Fruit fly (Drosophila melanogaster) whole organism, adult: Measurements from ENCODE around the gene CG11353.

Experiments
- CG11617 ChIP-seq: fragments of 200-800 bp; sonication (Bioruptor generic); optimal IDR thresholded peaks from 2 replicates; lab custom pipeline; 2017; ENCODE audit warnings: mild to moderate bottlenecking, missing biosample characterization, missing genetic modification reagents, missing genetic modification characterization
- CG12768 ChIP-seq: fragments of 200-800 bp; sonication (Bioruptor generic); optimal IDR thresholded peaks from 2 replicates; lab custom pipeline; 2017; ENCODE audit warnings: missing biosample characterization, missing genetic modification characterization, mild to moderate bottlenecking, moderate library complexity, missing genetic modification reagents
- CG14711 ChIP-seq: fragments of 200-800 bp; sonication (Bioruptor generic); optimal IDR thresholded peaks from 2 replicates; lab custom pipeline; 2018; ENCODE audit warnings: missing biosample characterization, mild to moderate bottlenecking, missing genetic modification characterization, moderate library complexity
- CG1620 ChIP-seq: fragments of 200-800 bp; sonication (Bioruptor generic); optimal IDR thresholded peaks from 2 replicates; lab custom pipeline; 2016; ENCODE audit warnings: missing biosample characterization, missing genetic modification characterization
- CG33017 ChIP-seq: fragments of 200-800 bp; sonication (Bioruptor generic); optimal IDR thresholded peaks from 2 replicates; lab custom pipeline; 2018; ENCODE audit warnings: missing biosample characterization, mild to moderate bottlenecking, missing genetic modification characterization, moderate library complexity
- CG5204 ChIP-seq: fragments of 200-800 bp; sonication (Bioruptor generic); optimal IDR thresholded peaks from 2 replicates; lab custom pipeline; 2016; ENCODE audit warnings: missing biosample characterization, missing genetic modification characterization
- CG7045 ChIP-seq: fragments of 200-800 bp; sonication (Bioruptor generic); optimal IDR thresholded peaks from 2 replicates; lab custom pipeline; 2017; ENCODE audit warnings: missing biosample characterization, mild to moderate bottlenecking, missing genetic modification characterization
- CG7101 ChIP-seq: fragments of 200-800 bp; sonication (Bioruptor generic); optimal IDR thresholded peaks from 2 replicates; lab custom pipeline; 2018; ENCODE audit warnings: missing biosample characterization, mild to moderate bottlenecking, missing genetic modification characterization, moderate library complexity
- Clk ChIP-seq: fragments of 200-800 bp; sonication (Bioruptor generic); optimal IDR thresholded peaks from 2 replicates; lab custom pipeline; 2017; ENCODE audit warnings: missing biosample characterization, missing genetic modification characterization
- Crg-1 ChIP-seq: fragments of 200-800 bp; sonication (Bioruptor generic); optimal IDR thresholded peaks from 2 replicates; lab custom pipeline; 2016; ENCODE audit warnings: missing biosample characterization, missing genetic modification characterization
- Hr96 ChIP-seq: fragments of 200-800 bp; sonication (Bioruptor generic); optimal IDR thresholded peaks from 2 replicates; lab custom pipeline; 2016; ENCODE audit warnings: missing biosample characterization, missing genetic modification characterization
- Mnt ChIP-seq: fragments of 200-800 bp; sonication (Bioruptor generic); optimal IDR thresholded peaks from 2 replicates; lab custom pipeline; 2016; ENCODE audit warnings: missing biosample characterization, mild to moderate bottlenecking, missing genetic modification characterization
- bab1 ChIP-seq: fragments of 200-800 bp; sonication (Bioruptor generic); optimal IDR thresholded peaks from 3 replicates; lab custom pipeline; 2019; ENCODE audit warnings: missing biosample characterization, mild to moderate bottlenecking, missing genetic modification characterization, moderate library complexity
- cic ChIP-seq: fragments of 200-800 bp; sonication (Bioruptor generic); optimal IDR thresholded peaks from 2 replicates; lab custom pipeline; 2017; ENCODE audit warnings: missing biosample characterization, mild to moderate bottlenecking, missing genetic modification characterization, moderate library complexity
- cnc ChIP-seq, 2 experiments: fragments of >200 bp; optimal IDR thresholded peaks; 2 replicates each; lab custom pipeline; 2017
- kay ChIP-seq: fragments of 200-800 bp; sonication (Bioruptor generic); peaks from one replicate; lab custom pipeline; 2016; ENCODE audit warnings: missing biosample characterization, missing genetic modification characterization, borderline replicate concordance
- ovo ChIP-seq: fragments of 200-800 bp; sonication (Bioruptor generic); optimal IDR thresholded peaks from 2 replicates; lab custom pipeline; 2016; ENCODE audit warnings: missing biosample characterization, missing genetic modification characterization
- pad ChIP-seq: fragments of 200-800 bp; sonication (Bioruptor generic); optimal IDR thresholded peaks from 3 replicates; lab custom pipeline; 2017; ENCODE audit warnings: missing biosample characterization, missing genetic modification characterization, mild to moderate bottlenecking, moderate library complexity, missing genetic modification reagents
- tj ChIP-seq: fragments of 200-800 bp; sonication (Bioruptor generic); optimal IDR thresholded peaks from 3 replicates; lab custom pipeline; 2017; ENCODE audit warnings: missing biosample characterization, mild to moderate bottlenecking, missing genetic modification characterization, moderate library complexity
- toe ChIP-seq: fragments of 200-800 bp; sonication (Bioruptor generic); optimal IDR thresholded peaks from 2 replicates; lab custom pipeline; 2016; ENCODE audit warnings: missing biosample characterization, missing genetic modification characterization

Gene CG11353

dm6 chr3L:4497677-4498076 is 35.3 kb upstream of the CG11353 start, which contains the start of gene CG13721:
Gene CG13721 (minus strand): TSS chr3L:4497777.
- TF ChIP-seq Mnt (no peak), bab1 (GFP tag; lab: Kevin White, UChicago) (no peak), Clk (no peak), pad (GFP tag; lab: Kevin White, UChicago) (no peak), CG33017 (tag; lab: Kevin White, UChicago) (no peak), CG7101 (tag; lab: Kevin White, UChicago) (no peak), Crg-1 (no peak), CG14711 (tag; lab: Kevin White, UChicago) (no peak), CG11617 (GFP tag; lab: Kevin White, UChicago) (no peak), Hr96 (GFP tag; lab: Kevin White, UChicago) (no peak), CG5204 (GFP tag; lab: Kevin White, UChicago) (no peak), cic (no peak), CG12768 (GFP tag; lab: Kevin White, UChicago) (no peak)

- no peak for TF ChIP-seq kay (GFP tag; lab: Kevin White, UChicago)
Measured at dm6 chr3L:4500400-4500799, 32.6 kb upstream of the CG11353 start, which contains the start of gene CG13720. Gene CG13720 (minus strand): TSS chr3L:4500500.

- no peak for TF ChIP-seq pad (GFP tag; lab: Kevin White, UChicago)
- TF ChIP-seq tj (GFP tag; lab: Kevin White, UChicago), result no peak
- no peak for TF ChIP-seq toe (GFP tag; lab: Kevin White, UChicago)
- no peak for TF ChIP-seq CG7045 (GFP tag; lab: Kevin White, UChicago)
- no peak for TF ChIP-seq CG12768 (GFP tag; lab: Kevin White, UChicago)
- TF ChIP-seq Clk, result no peak
Measured at dm6 chr3L:4501406-4501805, 31.6 kb upstream of the CG11353 start.

- TF ChIP-seq ovo (no peak), Hr96 (GFP tag; lab: Kevin White, UChicago) (no peak), kay (GFP tag; lab: Kevin White, UChicago) (no peak), CG5204 (GFP tag; lab: Kevin White, UChicago) (no peak), CG7101 (tag; lab: Kevin White, UChicago) (no peak), CG33017 (tag; lab: Kevin White, UChicago) (no peak), Mnt (no peak)
Measured at dm6 chr3L:4507846-4508245, 25.1 kb upstream of the CG11353 start.

- TF ChIP-seq ovo, result no peak
- no peak for TF ChIP-seq CG7101 (tag; lab: Kevin White, UChicago)
- TF ChIP-seq Hr96 (GFP tag; lab: Kevin White, UChicago), result no peak
- TF ChIP-seq pad (GFP tag; lab: Kevin White, UChicago), result no peak
- TF ChIP-seq Clk, result no peak
- no peak for TF ChIP-seq cnc (optimal IDR thresholded peaks at IDR 0.05; lab: Kevin White, UChicago)
- no peak for TF ChIP-seq CG33017 (tag; lab: Kevin White, UChicago)
- TF ChIP-seq tj (GFP tag; lab: Kevin White, UChicago), result no peak
- no peak for TF ChIP-seq bab1 (GFP tag; lab: Kevin White, UChicago)
- TF ChIP-seq CG11617 (GFP tag; lab: Kevin White, UChicago), result no peak
- no peak for TF ChIP-seq CG7045 (GFP tag; lab: Kevin White, UChicago)
- TF ChIP-seq kay (GFP tag; lab: Kevin White, UChicago), result no peak
- no peak for TF ChIP-seq CG12768 (GFP tag; lab: Kevin White, UChicago)
Measured at dm6 chr3L:4508307-4508706, 24.7 kb upstream of the CG11353 start, which contains the start of gene NT1. Gene NT1 (minus strand): TSS chr3L:4508433.

- TF ChIP-seq cnc (optimal IDR thresholded peaks at IDR 0.05; lab: Kevin White, UChicago) (no peak), CG12768 (GFP tag; lab: Kevin White, UChicago) (no peak), CG14711 (tag; lab: Kevin White, UChicago) (no peak), tj (GFP tag; lab: Kevin White, UChicago) (no peak)
Measured at dm6 chr3L:4508926-4509457, 24.0 kb upstream of the CG11353 start.

- TF ChIP-seq bab1 (GFP tag; lab: Kevin White, UChicago), result no peak
- no peak for TF ChIP-seq Mnt
- TF ChIP-seq pad (GFP tag; lab: Kevin White, UChicago), result no peak
- TF ChIP-seq cic, result no peak
- TF ChIP-seq ovo, result no peak
- TF ChIP-seq Hr96 (GFP tag; lab: Kevin White, UChicago), result no peak
- TF ChIP-seq CG1620 (GFP tag; lab: Kevin White, UChicago), result no peak
- no peak for TF ChIP-seq CG7101 (tag; lab: Kevin White, UChicago)
- no peak for TF ChIP-seq CG11617 (GFP tag; lab: Kevin White, UChicago)
- TF ChIP-seq cnc (optimal IDR thresholded peaks at IDR 0.05; lab: Kevin White, UChicago), result no peak
- TF ChIP-seq CG7045 (GFP tag; lab: Kevin White, UChicago), result no peak
- no peak for TF ChIP-seq CG5204 (GFP tag; lab: Kevin White, UChicago)
- TF ChIP-seq kay (GFP tag; lab: Kevin White, UChicago), result no peak
- TF ChIP-seq toe (GFP tag; lab: Kevin White, UChicago), result no peak
- no peak for TF ChIP-seq CG12768 (GFP tag; lab: Kevin White, UChicago)
- no peak for TF ChIP-seq CG14711 (tag; lab: Kevin White, UChicago)
- no peak for TF ChIP-seq CG33017 (tag; lab: Kevin White, UChicago)
- no peak for TF ChIP-seq Crg-1
- TF ChIP-seq tj (GFP tag; lab: Kevin White, UChicago), result no peak
Measured at dm6 chr3L:4510317-4510716, 22.7 kb upstream of the CG11353 start.
